Worm (Caenorhabditis elegans): ENCODE measurements around the gene Y37E11AL.2.
A peak's percentile ranks its signal among the peaks of the same experiment; 100 is the strongest.

Y37E11AL.2 gene

DNA sequence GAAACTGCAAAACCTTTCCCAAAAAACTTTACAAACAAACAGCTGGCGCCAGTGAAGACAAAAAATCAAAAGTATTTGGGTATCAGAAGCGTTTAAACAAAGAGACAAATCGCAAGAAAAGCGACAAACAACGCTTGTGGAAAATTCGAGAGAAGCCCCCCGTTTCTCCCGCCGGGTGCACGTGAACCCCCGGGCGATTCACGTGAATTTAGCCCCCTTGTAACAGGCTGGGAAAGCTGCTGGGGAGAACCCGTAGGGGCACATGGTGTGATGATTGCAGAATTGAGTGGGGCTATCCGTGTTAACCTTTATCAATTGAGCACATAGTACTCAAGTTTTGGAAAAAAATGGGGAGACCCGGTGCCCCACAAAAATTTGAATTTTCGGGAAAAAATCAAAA is 44.1 kb upstream of the Y37E11AL.2 start (continued):
- no peak for TF ChIP-seq vab-15 (tag; optimal IDR thresholded peaks at IDR 0.05)
- no peak for TF ChIP-seq alr-1 (tag; optimal IDR thresholded peaks at IDR 0.05; ENCODE audit: borderline replicate concordance)
- peak; percentile 28 for TF ChIP-seq nhr-11 (tag; optimal IDR thresholded peaks at IDR 0.05)
- TF ChIP-seq ztf-11 (tag; optimal IDR thresholded peaks at IDR 0.05) = no peak
- TF ChIP-seq grh-1 (GFP tag; IDR thresholded peaks at IDR 0.05) = peak; percentile 60

DNA sequence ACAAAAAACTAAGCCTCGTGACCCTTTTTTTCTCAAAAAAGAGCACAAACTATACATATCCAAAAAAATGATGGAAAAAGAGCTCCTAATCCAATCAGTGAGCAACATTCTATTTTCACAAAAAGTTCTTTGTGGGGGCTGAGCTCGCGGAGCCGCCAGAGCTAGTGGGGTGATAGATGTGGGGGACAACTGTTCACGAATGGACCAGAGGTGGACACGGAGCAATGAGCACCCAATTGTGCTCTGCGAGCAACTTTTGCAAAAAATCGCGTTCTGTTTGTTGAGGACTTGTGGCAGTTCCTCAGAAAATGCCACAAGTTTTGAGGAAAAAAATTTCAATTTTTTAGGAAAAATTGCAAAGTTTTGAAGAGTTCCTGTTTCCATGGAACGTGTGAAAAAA is 43.5 kb upstream of the Y37E11AL.2 start:
- peak; percentile 63 for TF ChIP-seq rnt-1 (tag; optimal IDR thresholded peaks at IDR 0.05)
- 0 out of 2 replicates have a peak, but pooled peaks have one; percentile 2 for TF ChIP-seq nhr-19 (GFP tag; conservative IDR thresholded peaks at IDR 0.05)
- no peak for TF ChIP-seq C34B4.2 (tag; optimal IDR thresholded peaks at IDR 0.05)
- TF ChIP-seq lin-14 (GFP tag; optimal IDR thresholded peaks at IDR 0.05) = peak; percentile 14
- peak; percentile 2 for TF ChIP-seq nhr-71 (tag; optimal IDR thresholded peaks at IDR 0.05)
- no peak for TF ChIP-seq ceh-88 (GFP tag; IDR thresholded peaks at IDR 0.05)
- no peak for TF ChIP-seq swsn-7 (tag; optimal IDR thresholded peaks at IDR 0.05)
- TF ChIP-seq xbp-1 (tag; optimal IDR thresholded peaks at IDR 0.05) = no peak
- no peak for TF ChIP-seq snpc-4 (tag; optimal IDR thresholded peaks at IDR 0.05)

ce11 chrIV:3655896-3656295 is 42.4 kb upstream of the Y37E11AL.2 start:
- no peak for TF ChIP-seq Y116A8C.19 (tag; optimal IDR thresholded peaks at IDR 0.05; ENCODE audit: borderline replicate concordance)
- TF ChIP-seq unc-130 (tag; optimal IDR thresholded peaks at IDR 0.05) = peak; percentile 15
- peak; percentile 35 to 57 for TF ChIP-seq lsy-2 (tag; optimal IDR thresholded peaks at IDR 0.05)
- TF ChIP-seq rnt-1 (tag; optimal IDR thresholded peaks at IDR 0.05) = peak; percentile 65
- peak; percentile 77 for TF ChIP-seq nhr-19 (GFP tag; conservative IDR thresholded peaks at IDR 0.05)
- peak; percentile 33; the same call in 1 of the 2 replicates for TF ChIP-seq unc-98 (GFP tag; IDR thresholded peaks at IDR 0.05)
- TF ChIP-seq irx-1 (tag; optimal IDR thresholded peaks at IDR 0.05) = no peak
- no peak for TF ChIP-seq ceh-8 (GFP tag; optimal IDR thresholded peaks at IDR 0.05)
- peak; percentile 4 for TF ChIP-seq nhr-85 (tag)
- TF ChIP-seq nhr-71 (tag; optimal IDR thresholded peaks at IDR 0.05) = peak; percentile 83
- TF ChIP-seq lin-14 (GFP tag; optimal IDR thresholded peaks at IDR 0.05) = peak; percentile 67
- TF ChIP-seq grh-1 (GFP tag; IDR thresholded peaks at IDR 0.05) = no peak
- TF ChIP-seq vab-15 (tag; optimal IDR thresholded peaks at IDR 0.05) = no peak
- TF ChIP-seq mep-1 (tag; optimal IDR thresholded peaks at IDR 0.05) = peak; percentile 2
- peak; percentile 40 for TF ChIP-seq nhr-20 (tag; optimal IDR thresholded peaks at IDR 0.05)
- TF ChIP-seq fkh-4 (tag; optimal IDR thresholded peaks at IDR 0.05; ENCODE audit: borderline replicate concordance) = no peak
- TF ChIP-seq hpl-2 (GFP tag; optimal IDR thresholded peaks at IDR 0.05) = no peak
- no peak for TF ChIP-seq nhr-77 (tag; optimal IDR thresholded peaks at IDR 0.05)
- TF ChIP-seq snu-23 (GFP tag; optimal IDR thresholded peaks at IDR 0.05) = peak; percentile 44
- TF ChIP-seq efl-1 (optimal IDR thresholded peaks at IDR 0.05) = peak in 1 of 2 experiments; percentile 4
- TF ChIP-seq efl-1 (GFP tag; optimal IDR thresholded peaks at IDR 0.05 in 1 of 2) = no peak
- no peak for TF ChIP-seq dsc-1 (tag; optimal IDR thresholded peaks at IDR 0.05)
- TF ChIP-seq mef-2 (tag; optimal IDR thresholded peaks at IDR 0.05) = peak; percentile 36
- TF ChIP-seq F16B12.6 (tag; optimal IDR thresholded peaks at IDR 0.05) = no peak
- TF ChIP-seq ces-1 (GFP tag; optimal IDR thresholded peaks at IDR 0.05) = no peak
- no peak for TF ChIP-seq C04F5.9 (tag; optimal IDR thresholded peaks at IDR 0.05)
- TF ChIP-seq nhr-84 (tag; optimal IDR thresholded peaks at IDR 0.05) = no peak
- TF ChIP-seq lin-39 (tag; optimal IDR thresholded peaks at IDR 0.05) = peak; percentile 1
- no peak for TF ChIP-seq sup-37 (GFP tag; optimal IDR thresholded peaks at IDR 0.05)
- TF ChIP-seq isw-1 (GFP tag; IDR thresholded peaks at IDR 0.05) = no peak
- TF ChIP-seq nhr-237 (tag; optimal IDR thresholded peaks at IDR 0.05) = no peak

ce11 chrIV:3659951-3660350 is 38.4 kb upstream of the Y37E11AL.2 start:
- TF ChIP-seq hlh-17 (GFP tag; optimal IDR thresholded peaks at IDR 0.05; ENCODE audit: borderline replicate concordance) = no peak
- TF ChIP-seq ceh-8 (GFP tag; optimal IDR thresholded peaks at IDR 0.05) = no peak
- TF ChIP-seq ceh-63 (GFP tag; optimal IDR thresholded peaks at IDR 0.05) = no peak
- TF ChIP-seq ces-1 (GFP tag; optimal IDR thresholded peaks at IDR 0.05) = no peak
- TF ChIP-seq efl-1 (optimal IDR thresholded peaks at IDR 0.05) = no peak
- peak in 1 of 2 experiments; percentile 39 for TF ChIP-seq efl-1 (GFP tag; optimal IDR thresholded peaks at IDR 0.05 in 1 of 2)
